Fruit fly (Drosophila melanogaster): ENCODE data around the gene sesB.
A peak's percentile ranks its signal among the peaks of the same experiment; 100 is the strongest.

sesB gene

DNA sequence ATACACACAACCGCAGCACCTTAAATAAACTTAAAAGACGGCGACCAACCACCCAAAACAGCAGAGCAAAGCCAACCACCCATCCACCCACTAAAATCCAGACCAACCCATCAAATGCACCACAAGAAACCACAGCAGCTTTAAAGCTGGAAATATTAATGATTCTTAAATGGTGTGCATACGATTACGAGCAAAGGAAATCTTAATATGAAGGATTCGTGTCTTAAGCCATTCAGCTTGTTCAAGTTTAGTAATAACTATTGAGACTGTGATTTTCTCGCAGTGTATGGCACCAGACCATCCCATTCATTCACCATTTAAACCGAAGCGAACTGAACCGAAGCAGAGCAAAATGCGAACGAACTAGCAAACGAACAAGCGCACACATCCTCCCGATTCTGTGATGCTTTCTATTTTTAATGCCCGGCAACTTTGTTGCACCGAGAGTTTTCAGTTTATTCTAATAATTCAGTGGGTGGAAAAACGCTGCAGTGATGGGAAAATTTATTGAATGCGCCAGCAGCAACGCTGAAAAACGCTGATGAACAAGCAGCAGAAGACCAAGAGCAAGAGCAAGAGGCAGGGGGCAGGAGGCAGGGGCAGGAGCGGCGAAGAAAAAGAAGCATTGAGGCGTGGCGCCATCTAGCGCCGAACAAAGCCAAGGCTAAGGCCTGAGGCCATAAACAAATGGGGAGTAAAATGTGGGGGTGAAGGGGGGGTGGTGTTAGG is 49.2 kb downstream of the sesB start (continued):
- TF ChIP-seq Sox15 (GFP tag; optimal IDR thresholded peaks at IDR 0.05) (no peak), CG10669 (GFP tag; optimal IDR thresholded peaks at IDR 0.05) (peak; percentile 77), CG9139 (GFP tag; optimal IDR thresholded peaks at IDR 0.05) (peak; percentile 3), Blimp-1 (GFP tag; optimal IDR thresholded peaks at IDR 0.05) (no peak), CG34406 (GFP tag; optimal IDR thresholded peaks at IDR 0.05) (peak; percentile 59), svp (GFP tag) (peak; percentile 84), ss (GFP tag; optimal IDR thresholded peaks at IDR 0.05) (peak; percentile 11 to 52), CG11294 (GFP tag; IDR thresholded peaks at IDR 0.05) (peak; percentile 83), CG8319 (GFP tag; optimal IDR thresholded peaks at IDR 0.05) (no peak), CG3919 (GFP tag; optimal IDR thresholded peaks at IDR 0.05) (peak; percentile 74), CG4318 (GFP tag; optimal IDR thresholded peaks at IDR 0.05) (peak; percentile 89), Smox (GFP tag; optimal IDR thresholded peaks at IDR 0.05) (peak; percentile 8), topi (GFP tag; optimal IDR thresholded peaks at IDR 0.05) (peak; percentile 68), CG6276 (GFP tag; optimal IDR thresholded peaks at IDR 0.05) (peak; percentile 89), CG11762 (GFP tag; optimal IDR thresholded peaks at IDR 0.05; ENCODE audit: insufficient read depth) (peak; percentile 28), dsx (GFP tag; optimal IDR thresholded peaks at IDR 0.05; ENCODE audit: poor library complexity, severe bottlenecking) (peak; percentile 86), lz (GFP tag; optimal IDR thresholded peaks at IDR 0.05) (peak; percentile 70), spab (GFP tag; optimal IDR thresholded peaks at IDR 0.05) (peak; percentile 57), net (GFP tag; optimal IDR thresholded peaks at IDR 0.05) (peak; percentile 69), CG6163 (GFP tag; IDR thresholded peaks at IDR 0.05) (peak; percentile 93), fd59A (GFP tag; optimal IDR thresholded peaks at IDR 0.05) (peak; percentile 34), acj6 (GFP tag; optimal IDR thresholded peaks at IDR 0.05) (peak; percentile 64), Eip93F (GFP tag; optimal IDR thresholded peaks at IDR 0.05) (no peak), dac (GFP tag; optimal IDR thresholded peaks at IDR 0.05) (peak; percentile 77), Hr4 (GFP tag; optimal IDR thresholded peaks at IDR 0.05) (peak; percentile 89), CG7368 (GFP tag; optimal IDR thresholded peaks at IDR 0.05) (peak; percentile 40), vri (GFP tag; optimal IDR thresholded peaks at IDR 0.05) (peak; percentile 19), CG8119 (GFP tag; IDR thresholded peaks at IDR 0.05) (peak; percentile 88), esn (GFP tag; optimal IDR thresholded peaks at IDR 0.05) (peak; percentile 74), eg (GFP tag; IDR thresholded peaks at IDR 0.05) (peak; percentile 92), fd85E (GFP tag; optimal IDR thresholded peaks at IDR 0.05) (no peak), CG6792 (GFP tag; optimal IDR thresholded peaks at IDR 0.05) (peak; percentile 50), CG15336 (GFP tag; IDR thresholded peaks at IDR 0.05) (peak; percentile 92)

DNA sequence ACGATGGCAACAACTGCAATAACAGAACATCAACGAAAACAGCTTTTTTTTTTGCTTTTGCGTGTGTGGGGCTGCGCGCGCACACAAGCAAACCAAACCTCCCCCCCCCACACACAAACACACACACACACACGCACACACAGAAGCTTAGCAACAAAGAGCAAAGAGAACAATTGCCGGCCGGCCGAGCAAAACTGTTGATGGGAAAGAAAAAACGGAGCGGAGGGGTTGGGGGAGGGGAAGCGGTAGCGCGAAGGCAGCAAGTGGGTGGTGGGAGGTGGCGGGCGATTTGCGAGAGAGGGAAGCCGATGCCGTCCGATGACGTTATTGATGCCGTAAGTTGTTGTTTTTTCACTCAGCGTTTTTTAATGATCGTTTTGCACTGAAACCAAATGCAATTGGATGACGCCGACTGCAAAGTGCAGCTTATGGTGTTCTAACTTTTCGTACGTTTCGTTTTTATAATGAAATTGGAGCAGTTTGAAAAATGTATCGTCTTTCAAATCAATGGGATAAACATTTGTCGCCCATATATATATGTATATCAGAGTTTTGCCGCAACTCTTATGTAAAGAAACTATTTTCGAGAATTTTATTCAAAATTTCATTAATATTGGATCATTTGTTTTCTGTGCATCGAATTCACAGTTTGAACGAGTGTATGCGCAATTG is 50.9 kb downstream of the sesB start:
- TF ChIP-seq Lpt (GFP tag; optimal IDR thresholded peaks at IDR 0.05) (peak; percentile 49), Sox14 (GFP tag; optimal IDR thresholded peaks at IDR 0.05) (peak; percentile 58), CG34406 (GFP tag; optimal IDR thresholded peaks at IDR 0.05) (no peak), CG6808 (GFP tag; optimal IDR thresholded peaks at IDR 0.05) (peak; percentile 45), Blimp-1 (GFP tag; optimal IDR thresholded peaks at IDR 0.05) (no peak), ss (GFP tag; optimal IDR thresholded peaks at IDR 0.05) (peak; percentile 31 to 69), Smox (GFP tag; optimal IDR thresholded peaks at IDR 0.05) (no peak), achi (GFP tag; optimal IDR thresholded peaks at IDR 0.05) (peak; percentile 21), Met (GFP tag; optimal IDR thresholded peaks at IDR 0.05) (no peak), CG8319 (GFP tag; optimal IDR thresholded peaks at IDR 0.05) (no peak), CG6854 (GFP tag; optimal IDR thresholded peaks at IDR 0.05) (no peak), Hr39 (GFP tag; optimal IDR thresholded peaks at IDR 0.05) (no peak), CG6792 (GFP tag; optimal IDR thresholded peaks at IDR 0.05) (no peak), CG31627 (GFP tag; optimal IDR thresholded peaks at IDR 0.05) (peak; percentile 20), esn (GFP tag; optimal IDR thresholded peaks at IDR 0.05) (peak; percentile 9), CG15336 (GFP tag; IDR thresholded peaks at IDR 0.05) (peak; percentile 16; the same call in 1 of the 2 replicates), pdm3 (GFP tag; optimal IDR thresholded peaks at IDR 0.05) (peak; percentile 37), Eip78C (GFP tag) (peak; percentile 65), Gug (GFP tag; IDR thresholded peaks at IDR 0.05) (peak; percentile 8; the same call in 1 of the 2 replicates), spab (GFP tag; optimal IDR thresholded peaks at IDR 0.05) (no peak), Eip75B (GFP tag; optimal IDR thresholded peaks at IDR 0.05) (no peak), dsx (GFP tag; optimal IDR thresholded peaks at IDR 0.05; ENCODE audit: poor library complexity, severe bottlenecking) (peak; percentile 53), CG11902 (GFP tag; optimal IDR thresholded peaks at IDR 0.05) (no peak), CG32006 (GFP tag; optimal IDR thresholded peaks at IDR 0.05) (peak; percentile 54), eg (GFP tag; IDR thresholded peaks at IDR 0.05) (peak; percentile 45; the same call in 1 of the 3 replicates), Ets96B (tag; optimal IDR thresholded peaks at IDR 0.05) (peak; percentile 5)
